Worm (Caenorhabditis elegans) whole organism, young adult: ENCODE results near the gene cyp-14A4.

ENCODE experiments used
- D2030.7 ChIP-seq: fragments of 200-800 bp; sonication (Bioruptor generic); IDR thresholded peaks from 2 replicates; pipeline ENCODE4 v1.3.6; 2022; ENCODE audit warnings: missing genetic modification reagents, missing genetic modification characterization, missing compliant biosample characterization
- F22D6.2 ChIP-seq: sonication (generic microtip); optimal IDR thresholded peaks from 2 replicates; lab custom pipeline; 2016; ENCODE audit warnings: mild to moderate bottlenecking, missing genetic modification characterization, missing compliant biosample characterization
- F23B12.7 ChIP-seq: sonication (generic microtip); optimal IDR thresholded peaks from 2 replicates; lab custom pipeline; 2017; ENCODE audit warnings: missing genetic modification characterization, mild to moderate bottlenecking, missing compliant biosample characterization, antibody characterized with exemption, moderate library complexity; ENCODE audit not compliant: insufficient read depth
- F39B2.1 ChIP-seq: fragments of 200-800 bp; sonication (Bioruptor generic); IDR thresholded peaks from 2 replicates; pipeline ENCODE4 v1.3.6; 2022; ENCODE audit warnings: missing genetic modification reagents, missing genetic modification characterization, missing compliant biosample characterization
- F49E8.2 ChIP-seq: sonication (generic microtip); optimal IDR thresholded peaks from 3 replicates; lab custom pipeline; 2017; ENCODE audit warnings: missing genetic modification characterization, mild to moderate bottlenecking, missing compliant biosample characterization, antibody characterized with exemption, moderate library complexity; ENCODE audit not compliant: insufficient read depth
- F52B5.7 ChIP-seq: sonication (generic microtip); optimal IDR thresholded peaks from 2 replicates; lab custom pipeline; 2016; ENCODE audit warnings: mild to moderate bottlenecking, missing genetic modification characterization, missing compliant biosample characterization
- F55B11.4 ChIP-seq: sonication (generic microtip); optimal IDR thresholded peaks from 2 replicates; lab custom pipeline; 2016; ENCODE audit warnings: missing compliant biosample characterization, missing genetic modification characterization, borderline replicate concordance; ENCODE audit not compliant: insufficient read depth
- K12H6.12 ChIP-seq: fragments of 200-800 bp; sonication (Bioruptor generic); optimal IDR thresholded peaks from 2 replicates; lab custom pipeline; 2018; ENCODE audit warnings: mild to moderate bottlenecking, missing genetic modification characterization, missing compliant biosample characterization
- T26A5.8 ChIP-seq: sonication (generic microtip); optimal IDR thresholded peaks from 2 replicates; lab custom pipeline; 2016; ENCODE audit warnings: missing genetic modification characterization, missing compliant biosample characterization
- Y53F4B.3 ChIP-seq: fragments of 200-800 bp; sonication (Bioruptor generic); IDR thresholded peaks from 2 replicates; pipeline ENCODE4 v1.3.6; 2022; ENCODE audit warnings: missing genetic modification reagents, missing genetic modification characterization, missing compliant biosample characterization
- Y79H2A.3 ChIP-seq: fragments of 200-800 bp; sonication (Bioruptor generic); conservative IDR thresholded peaks from 2 replicates; pipeline ENCODE4 v1.3.6; 2022; ENCODE audit warnings: missing genetic modification reagents, missing genetic modification characterization, missing compliant biosample characterization
- Y95B8A.8 ChIP-seq: fragments of 200-800 bp; sonication (Bioruptor generic); IDR thresholded peaks from 2 replicates; pipeline ENCODE4 v1.3.6; 2022; ENCODE audit warnings: missing genetic modification reagents, missing genetic modification characterization, missing compliant biosample characterization
- akir-1 ChIP-seq: fragments of 200-800 bp; sonication (Bioruptor generic); optimal IDR thresholded peaks from 2 replicates; lab custom pipeline; 2018; ENCODE audit warnings: mild to moderate bottlenecking, missing genetic modification characterization, moderate library complexity, missing compliant biosample characterization
- ama-1 ChIP-seq, 3 experiments: fragments of 150-350 bp in 1 of 3; sonication (generic microtip) in 2 of 3; optimal IDR thresholded peaks; 2 replicates each; lab custom pipeline; 2014 to 2018; ENCODE audit warnings: missing biosample characterization in 2 of 3, missing genetic modification characterization in 2 of 3, missing genetic modification reagents in 2 of 3
- aptf-2 ChIP-seq: fragments of 200-800 bp; sonication (Bioruptor generic); conservative IDR thresholded peaks from 2 replicates; pipeline ENCODE4 v1.3.6; 2022; ENCODE audit warnings: missing genetic modification reagents, missing genetic modification characterization, missing compliant biosample characterization
- atf-7 ChIP-seq: sonication (generic microtip); optimal IDR thresholded peaks from 2 replicates; lab custom pipeline; 2017; ENCODE audit warnings: mild to moderate bottlenecking, missing genetic modification characterization, missing compliant biosample characterization
- cebp-1 ChIP-seq, 2 experiments: fragments of 200-800 bp in 1 of 2; sonication (Bioruptor generic) in 1 of 2; sonication (generic microtip) in 1 of 2; IDR thresholded peaks in 1 of 2; optimal IDR thresholded peaks in 1 of 2; 2 replicates each; pipeline versions ENCODE4 v1.3.6 to Lab custom; 2017 to 2022; ENCODE audit warnings: missing compliant biosample characterization in 2 of 2, missing genetic modification characterization in 2 of 2, mild to moderate bottlenecking in 1 of 2, missing genetic modification reagents in 1 of 2, moderate library complexity in 1 of 2
- ceh-58 ChIP-seq: fragments of 200-800 bp; sonication (Bioruptor generic); IDR thresholded peaks from 2 replicates; pipeline ENCODE4 v1.3.6; 2022; ENCODE audit warnings: missing genetic modification characterization, missing compliant biosample characterization
- ceh-91 ChIP-seq: fragments of 200-800 bp; sonication (Bioruptor generic); IDR thresholded peaks from 2 replicates; pipeline ENCODE4 v1.3.6; 2022; ENCODE audit warnings: missing genetic modification reagents, missing genetic modification characterization, missing compliant biosample characterization
- chd-7 ChIP-seq: sonication (generic microtip); optimal IDR thresholded peaks from 2 replicates; lab custom pipeline; 2016; ENCODE audit warnings: mild to moderate bottlenecking, missing genetic modification characterization, moderate library complexity, missing compliant biosample characterization
- dox-1 ChIP-seq: fragments of 200-800 bp; sonication (Bioruptor generic); IDR thresholded peaks from 2 replicates; pipeline ENCODE4 v1.3.6; 2022; ENCODE audit warnings: missing genetic modification reagents, missing genetic modification characterization, missing compliant biosample characterization
- dpff-1 ChIP-seq: sonication (generic microtip); optimal IDR thresholded peaks from 2 replicates; lab custom pipeline; 2017; ENCODE audit warnings: mild to moderate bottlenecking, missing genetic modification characterization, missing compliant biosample characterization
- ets-4 ChIP-seq: fragments of 200-800 bp; sonication (Bioruptor generic); optimal IDR thresholded peaks from 2 replicates; lab custom pipeline; 2018; ENCODE audit warnings: mild to moderate bottlenecking, missing genetic modification characterization, missing compliant biosample characterization
- hlh-12 ChIP-seq: sonication (generic microtip); optimal IDR thresholded peaks from 2 replicates; lab custom pipeline; 2016; ENCODE audit warnings: missing genetic modification characterization, missing compliant biosample characterization
- hmg-1.2 ChIP-seq: fragments of 200-800 bp; sonication (Bioruptor generic); IDR thresholded peaks from 2 replicates; pipeline ENCODE4 v1.3.6; 2022; ENCODE audit warnings: missing genetic modification reagents, missing genetic modification characterization, missing compliant biosample characterization
- hrde-1 ChIP-seq: sonication (generic microtip); optimal IDR thresholded peaks from 2 replicates; lab custom pipeline; 2016; ENCODE audit warnings: missing genetic modification characterization, mild to moderate bottlenecking, missing compliant biosample characterization, moderate library complexity, missing genotype, missing genetic modification reagents, borderline replicate concordance
- lag-1 ChIP-seq: fragments of 200-800 bp; sonication (Bioruptor generic); IDR thresholded peaks from 2 replicates; pipeline ENCODE4 v1.3.6; 2022; ENCODE audit warnings: missing genetic modification reagents, missing genetic modification characterization, missing compliant biosample characterization
- let-607 ChIP-seq, 2 experiments: fragments of 200-800 bp in 1 of 2; sonication (Bioruptor generic) in 1 of 2; sonication (generic microtip) in 1 of 2; optimal IDR thresholded peaks; 2 replicates each; lab custom pipeline; 2016 to 2018; ENCODE audit warnings: mild to moderate bottlenecking in 2 of 2, missing compliant biosample characterization in 2 of 2, missing genetic modification characterization in 2 of 2, moderate library complexity in 2 of 2, missing genotype in 1 of 2
- lin-35 ChIP-seq, 3 experiments: fragments of 150-350 bp in 2 of 3; sonication (generic microtip) in 1 of 3; optimal IDR thresholded peaks; 2 replicates each; lab custom pipeline; 2014 to 2018; ENCODE audit warnings: missing biosample characterization in 3 of 3, missing genetic modification characterization in 3 of 3, missing genetic modification reagents in 3 of 3
- lin-40 ChIP-seq: sonication (generic microtip); optimal IDR thresholded peaks from 2 replicates; lab custom pipeline; 2016; ENCODE audit warnings: missing genetic modification characterization, mild to moderate bottlenecking, missing compliant biosample characterization, missing genotype, missing genetic modification reagents
- lsl-1 ChIP-seq: fragments of 200-800 bp; sonication (Bioruptor generic); optimal IDR thresholded peaks from 2 replicates; lab custom pipeline; 2018; ENCODE audit warnings: mild to moderate bottlenecking, missing genetic modification characterization, moderate library complexity, missing compliant biosample characterization
- madf-10 ChIP-seq: sonication (generic microtip); optimal IDR thresholded peaks from 2 replicates; lab custom pipeline; 2016; ENCODE audit warnings: mild to moderate bottlenecking, missing genetic modification characterization, missing compliant biosample characterization
- madf-3 ChIP-seq: fragments of 200-800 bp; sonication (Bioruptor generic); IDR thresholded peaks from 2 replicates; pipeline ENCODE4 v1.3.6; 2022; ENCODE audit warnings: missing genetic modification reagents, missing genetic modification characterization, missing compliant biosample characterization
- mcd-1 ChIP-seq: fragments of 200-800 bp; sonication (Bioruptor generic); IDR thresholded peaks from 2 replicates; pipeline ENCODE4 v1.3.6; 2022; ENCODE audit warnings: missing genetic modification reagents, missing genetic modification characterization, missing compliant biosample characterization
- nfya-1 ChIP-seq: sonication (generic microtip); optimal IDR thresholded peaks from 2 replicates; lab custom pipeline; 2017; ENCODE audit warnings: antibody characterized with exemption, missing compliant biosample characterization, missing genetic modification characterization, borderline replicate concordance; ENCODE audit not compliant: insufficient read depth
- nhr-120 ChIP-seq: fragments of 200-800 bp; sonication (Bioruptor generic); IDR thresholded peaks from 2 replicates; pipeline ENCODE4 v1.3.6; 2022; ENCODE audit warnings: missing genetic modification characterization, missing compliant biosample characterization
- nhr-179 ChIP-seq: sonication (generic microtip); optimal IDR thresholded peaks from 2 replicates; lab custom pipeline; 2016; ENCODE audit warnings: mild to moderate bottlenecking, missing genetic modification characterization, missing compliant biosample characterization
- nhr-27 ChIP-seq: fragments of 200-800 bp; sonication (Bioruptor generic); optimal IDR thresholded peaks from 2 replicates; lab custom pipeline; 2018; ENCODE audit warnings: mild to moderate bottlenecking, missing genetic modification characterization, moderate library complexity, missing compliant biosample characterization
- pbrm-1 ChIP-seq: fragments of 200-800 bp; sonication (Bioruptor generic); IDR thresholded peaks from 2 replicates; pipeline ENCODE4 v1.3.6; 2022; ENCODE audit warnings: missing genetic modification reagents, missing genetic modification characterization, missing compliant biosample characterization
- rcor-1 ChIP-seq: fragments of 200-800 bp; sonication (Bioruptor generic); IDR thresholded peaks from 2 replicates; pipeline ENCODE4 v1.3.6; 2022; ENCODE audit warnings: missing genetic modification reagents, missing genetic modification characterization, missing compliant biosample characterization
- snpc-1.3 ChIP-seq: sonication (generic microtip); optimal IDR thresholded peaks from 2 replicates; lab custom pipeline; 2017; ENCODE audit warnings: missing genetic modification characterization, mild to moderate bottlenecking, missing compliant biosample characterization, antibody characterized with exemption, moderate library complexity, missing genotype, missing genetic modification reagents; ENCODE audit not compliant: insufficient read depth
- somi-1 ChIP-seq: fragments of 200-800 bp; sonication (Bioruptor generic); optimal IDR thresholded peaks from 2 replicates; lab custom pipeline; 2018; ENCODE audit warnings: mild to moderate bottlenecking, missing genetic modification characterization, missing compliant biosample characterization
- tbx-9 ChIP-seq: sonication (generic microtip); optimal IDR thresholded peaks from 2 replicates; lab custom pipeline; 2016; ENCODE audit warnings: borderline replicate concordance, missing genetic modification characterization, inconsistent platforms, missing compliant biosample characterization
- unc-62 ChIP-seq: fragments of 150-350 bp; optimal IDR thresholded peaks from 2 replicates; lab custom pipeline; 2014; ENCODE audit warnings: missing biosample characterization, missing genetic modification reagents, missing genetic modification characterization
- xnd-1 ChIP-seq: sonication (generic microtip); optimal IDR thresholded peaks from 2 replicates; lab custom pipeline; 2016; ENCODE audit warnings: missing genotype, missing genetic modification reagents, missing genetic modification characterization, missing compliant biosample characterization
- ztf-25 ChIP-seq: fragments of 200-800 bp; sonication (Bioruptor generic); IDR thresholded peaks from 2 replicates; pipeline ENCODE4 v1.3.6; 2022; ENCODE audit warnings: missing genetic modification reagents, missing genetic modification characterization, missing compliant biosample characterization

The cyp-14A4 gene

ce11 chrX:13264550-13264949, 19.4 kb downstream of the cyp-14A4 start:
- TF ChIP-seq atf-7 (tag; lab: Kevin White, UChicago): peak; percentile 55
- no peak for TF ChIP-seq F49E8.2
- no peak; the same call in 1 of the 2 replicates for TF ChIP-seq Y79H2A.3 (GFP tag; lab: Robert Waterston, UW)
- no peak for TF ChIP-seq lsl-1 (GFP tag; lab: Kevin White, UChicago)
- TF ChIP-seq K12H6.12 (tag; lab: Kevin White, UChicago): peak; percentile 39
- TF ChIP-seq madf-10 (tag; lab: Kevin White, UChicago): peak; percentile 64
- TF ChIP-seq F55B11.4 (tag; lab: Kevin White, UChicago): no peak
- TF ChIP-seq ama-1 (optimal IDR thresholded peaks at IDR 0.05; lab: Kevin White, UChicago): no peak
- no peak for TF ChIP-seq ama-1 (GFP tag; optimal IDR thresholded peaks at IDR 0.05; lab: Kevin White, UChicago)
- TF ChIP-seq xnd-1 (tag; lab: Kevin White, UChicago): no peak
- TF ChIP-seq rcor-1 (GFP tag; lab: Robert Waterston, UW): peak; percentile 85
- TF ChIP-seq F23B12.7 (tag; lab: Kevin White, UChicago): peak; percentile 72
- 0 out of 2 replicates have a peak, but pooled peaks have one; percentile 14 for TF ChIP-seq lag-1 (GFP tag; lab: Robert Waterston, UW)
- peak; percentile 55 for TF ChIP-seq somi-1 (GFP tag; lab: Kevin White, UChicago)
- peak; percentile 88 for TF ChIP-seq pbrm-1
- no peak for TF ChIP-seq nhr-179 (tag; lab: Kevin White, UChicago)
- peak in 1 of 3 experiments; percentile 20 for TF ChIP-seq lin-35 (GFP tag; optimal IDR thresholded peaks at IDR 0.05; lab: Kevin White, UChicago)
- TF ChIP-seq dpff-1: no peak
- no peak for TF ChIP-seq akir-1
- peak; percentile 54 for TF ChIP-seq D2030.7 (GFP tag; lab: Robert Waterston, UW)
- TF ChIP-seq F22D6.2: peak; percentile 33
- TF ChIP-seq hrde-1 (tag; lab: Kevin White, UChicago): peak; percentile 61
- no peak for TF ChIP-seq nfya-1 (tag; lab: Kevin White, UChicago)
- TF ChIP-seq Y95B8A.8 (GFP tag; lab: Robert Waterston, UW): 0 out of 2 replicates have a peak, but pooled peaks have one; percentile 9
- TF ChIP-seq dox-1 (GFP tag; lab: Robert Waterston, UW): no peak; the same call in none of the 2 replicates
- no peak for TF ChIP-seq nhr-27 (tag; lab: Kevin White, UChicago)
- TF ChIP-seq ceh-91: no peak
- no peak for TF ChIP-seq ets-4 (GFP tag; lab: Kevin White, UChicago)
- TF ChIP-seq Y53F4B.3 (GFP tag; lab: Robert Waterston, UW): no peak
- peak; percentile 68 for TF ChIP-seq F52B5.7 (tag; lab: Kevin White, UChicago)
- no peak for TF ChIP-seq tbx-9 (tag; lab: Kevin White, UChicago)
- TF ChIP-seq madf-3 (GFP tag; lab: Robert Waterston, UW): no peak
- peak; percentile 0 to 52 for TF ChIP-seq let-607 (tag; optimal IDR thresholded peaks at IDR 0.05; lab: Kevin White, UChicago)
- peak; percentile 41 for TF ChIP-seq hlh-12 (tag; lab: Kevin White, UChicago)
- no peak for TF ChIP-seq unc-62 (GFP tag; lab: Kevin White, UChicago)
- TF ChIP-seq T26A5.8: peak; percentile 50
- TF ChIP-seq nhr-120 (GFP tag; lab: Robert Waterston, UW): no peak
- TF ChIP-seq lin-40 (tag; lab: Kevin White, UChicago): peak; percentile 76
- TF ChIP-seq cebp-1 (GFP tag; IDR thresholded peaks at IDR 0.05; lab: Robert Waterston, UW): no peak; the same call in 1 of the 2 replicates
- TF ChIP-seq cebp-1 (tag; optimal IDR thresholded peaks at IDR 0.05; lab: Kevin White, UChicago): no peak
- 0 out of 2 replicates have a peak, but pooled peaks have one; percentile 54 for TF ChIP-seq F39B2.1 (GFP tag; lab: Robert Waterston, UW)
- no peak for TF ChIP-seq mcd-1 (GFP tag; lab: Robert Waterston, UW)
- peak; percentile 83 for TF ChIP-seq hmg-1.2 (GFP tag; lab: Robert Waterston, UW)
- peak; percentile 80; the same call in 1 of the 2 replicates for TF ChIP-seq ztf-25
- peak; percentile 76 for TF ChIP-seq chd-7 (tag; lab: Kevin White, UChicago)
- TF ChIP-seq aptf-2 (GFP tag; lab: Robert Waterston, UW): 0 out of 2 replicates have a peak, but pooled peaks have one; percentile 34
- TF ChIP-seq snpc-1.3: no peak
- TF ChIP-seq ceh-58: no peak
